Worm (Caenorhabditis elegans): ENCODE results near the gene C06E1.9.

Gene C06E1.9

DNA sequence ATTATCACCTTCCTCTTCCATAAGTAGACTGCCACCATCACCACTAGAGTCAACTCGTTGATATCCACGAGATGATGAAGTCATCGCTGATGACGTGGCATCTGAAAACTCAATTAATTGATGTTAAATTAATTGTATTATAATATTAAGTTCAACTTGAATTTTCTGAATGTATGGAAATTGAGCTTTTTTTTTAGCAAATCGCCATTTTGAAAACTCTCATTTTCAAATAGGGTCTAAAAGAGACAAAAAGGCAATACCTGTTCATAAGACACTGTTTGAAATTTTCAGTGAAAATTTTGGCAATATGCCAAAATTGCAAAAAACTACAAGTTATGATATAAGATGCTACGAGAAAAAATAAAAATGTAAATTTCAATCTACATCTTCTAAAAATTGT lies 34.1 kb upstream of the C06E1.9 start, which contains the start of gene twk-7:
Gene twk-7 (minus strand): TSS at position 101 of the 400 bp plus-strand sequence.
- no peak for TF ChIP-seq pqm-1 (tag; optimal IDR thresholded peaks at IDR 0.05)
- TF ChIP-seq elt-3 (tag; optimal IDR thresholded peaks at IDR 0.05), result no peak
- TF ChIP-seq fkh-10 (GFP tag; optimal IDR thresholded peaks at IDR 0.05), result no peak
- TF ChIP-seq ces-1 (GFP tag; optimal IDR thresholded peaks at IDR 0.05), result no peak
- no peak for TF ChIP-seq unc-98 (GFP tag; IDR thresholded peaks at IDR 0.05)
- no peak for TF ChIP-seq lir-3 (tag; optimal IDR thresholded peaks at IDR 0.05; ENCODE audit: poor library complexity)
- no peak for TF ChIP-seq Y116A8C.19 (tag; optimal IDR thresholded peaks at IDR 0.05; ENCODE audit: borderline replicate concordance)
- TF ChIP-seq nhr-237 (tag; optimal IDR thresholded peaks at IDR 0.05), result no peak
- TF ChIP-seq ets-5 (GFP tag; IDR thresholded peaks at IDR 0.05), result no peak
- no peak for TF ChIP-seq nhr-20 (tag; optimal IDR thresholded peaks at IDR 0.05)
- TF ChIP-seq lin-15B (tag; optimal IDR thresholded peaks at IDR 0.05), result no peak
- TF ChIP-seq rnt-1 (tag; optimal IDR thresholded peaks at IDR 0.05), result no peak
- no peak for TF ChIP-seq efl-1 (optimal IDR thresholded peaks at IDR 0.05)
- no peak for TF ChIP-seq efl-1 (GFP tag; optimal IDR thresholded peaks at IDR 0.05 in 1 of 2)
- no peak for TF ChIP-seq ztf-4 (tag; optimal IDR thresholded peaks at IDR 0.05)
- TF ChIP-seq nhr-19 (GFP tag; conservative IDR thresholded peaks at IDR 0.05), result no peak
- no peak for TF ChIP-seq nhr-47 (tag; optimal IDR thresholded peaks at IDR 0.05)

DNA sequence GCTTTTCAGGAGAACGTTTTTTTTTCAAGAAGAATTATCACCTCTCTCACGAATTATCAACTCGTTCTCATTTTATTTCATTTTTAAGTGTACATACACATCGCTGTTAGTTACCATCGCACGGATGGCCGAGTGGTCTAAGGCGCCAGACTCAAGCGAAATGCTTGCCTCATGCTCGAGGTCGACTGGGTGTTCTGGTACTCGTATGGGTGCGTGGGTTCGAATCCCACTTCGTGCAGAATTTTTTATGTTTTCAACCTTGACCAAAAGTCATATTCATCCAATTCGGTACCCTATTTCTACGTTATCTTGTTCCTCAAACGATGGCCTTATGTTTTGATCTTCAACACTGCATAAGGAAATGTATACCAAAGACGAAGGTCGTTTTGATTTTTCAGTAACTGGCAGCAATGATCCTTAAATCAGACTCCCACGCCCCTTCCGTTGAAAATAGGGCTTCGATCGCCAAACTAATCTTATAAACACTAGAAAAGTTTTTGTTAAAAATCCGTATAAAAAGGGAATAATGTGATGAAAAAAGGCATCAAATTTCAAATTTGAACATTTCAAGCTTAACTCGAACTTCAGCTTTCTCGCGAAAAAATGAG lies 29.7 kb upstream of the C06E1.9 start, which contains the start of gene fip-1:
Gene fip-1 (plus strand): TSS at position 558 of the 608 bp plus-strand sequence.
- TF ChIP-seq efl-1 (optimal IDR thresholded peaks at IDR 0.05) (no peak), efl-1 (GFP tag; optimal IDR thresholded peaks at IDR 0.05 in 1 of 2) (peak in 1 of 2 experiments; percentile 87), nhr-71 (tag; optimal IDR thresholded peaks at IDR 0.05) (peak; percentile 22), mab-9 (GFP tag; IDR thresholded peaks at IDR 0.05) (no peak), C34B4.2 (tag; optimal IDR thresholded peaks at IDR 0.05) (no peak), hlh-17 (GFP tag; optimal IDR thresholded peaks at IDR 0.05; ENCODE audit: borderline replicate concordance) (no peak), aha-1 (tag; optimal IDR thresholded peaks at IDR 0.05) (no peak), mep-1 (tag; optimal IDR thresholded peaks at IDR 0.05) (no peak), snu-23 (GFP tag; optimal IDR thresholded peaks at IDR 0.05) (peak; percentile 0), pag-3 (tag; optimal IDR thresholded peaks at IDR 0.05; ENCODE audit: borderline replicate concordance, insufficient read depth) (no peak), lin-35 (GFP tag; optimal IDR thresholded peaks at IDR 0.05) (peak in 1 of 2 experiments; percentile 29)

DNA sequence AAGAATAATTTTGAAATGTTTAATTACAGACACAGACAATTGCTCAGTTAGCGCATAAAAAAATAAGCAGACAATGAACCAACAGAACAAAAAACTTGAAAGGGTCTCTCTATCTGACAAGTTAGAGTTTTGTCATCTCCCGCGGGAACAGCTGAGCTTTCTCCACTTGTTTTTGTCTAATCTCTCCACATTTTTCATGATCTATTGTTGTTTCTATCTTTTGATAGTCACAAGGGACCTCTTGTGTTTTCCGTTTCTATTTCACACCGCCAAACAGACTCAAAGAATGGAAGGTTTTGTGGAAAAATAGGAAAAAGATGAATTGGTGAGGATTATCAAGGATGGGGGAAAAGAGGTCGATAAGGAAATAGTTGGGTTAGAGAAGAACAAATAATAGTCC lies 27.2 kb upstream of the C06E1.9 start:
- TF ChIP-seq lsy-2 (tag; optimal IDR thresholded peaks at IDR 0.05) (peak in 1 of 2 experiments; percentile 46), nhr-71 (tag; optimal IDR thresholded peaks at IDR 0.05) (peak; percentile 42), rnt-1 (tag; optimal IDR thresholded peaks at IDR 0.05) (peak; percentile 61), nhr-20 (tag; optimal IDR thresholded peaks at IDR 0.05) (no peak), lin-14 (GFP tag; optimal IDR thresholded peaks at IDR 0.05) (peak; percentile 73), efl-3 (GFP tag; optimal IDR thresholded peaks at IDR 0.05) (no peak), mep-1 (tag; optimal IDR thresholded peaks at IDR 0.05) (no peak)

DNA sequence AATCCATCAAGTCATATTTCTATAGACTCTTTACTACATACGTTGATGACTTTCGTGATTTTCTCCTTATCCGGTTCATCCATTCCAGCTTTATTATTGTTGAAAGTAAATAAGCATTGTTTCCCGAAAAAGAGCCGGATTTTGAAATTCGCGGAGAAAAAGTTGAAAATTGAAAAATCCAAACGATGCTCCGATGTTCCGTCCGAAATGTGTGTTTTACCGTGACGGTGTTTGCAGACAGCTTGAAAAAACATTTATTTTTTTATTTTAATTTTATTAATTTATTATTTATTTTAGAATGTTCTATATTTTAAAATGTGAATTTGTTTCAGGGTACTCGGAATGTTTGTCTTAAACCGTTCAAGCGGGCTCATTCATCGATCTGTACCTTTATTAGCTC lies 21.2 kb upstream of the C06E1.9 start, which contains the start of gene dnj-10:
Gene dnj-10 (plus strand): TSS at position 333 of the 400 bp plus-strand sequence.
- TF ChIP-seq egl-13 (tag; optimal IDR thresholded peaks at IDR 0.05) (peak; percentile 21), nhr-77 (tag; optimal IDR thresholded peaks at IDR 0.05) (no peak), blmp-1 (tag; optimal IDR thresholded peaks at IDR 0.05) (peak; percentile 67), alr-1 (tag; optimal IDR thresholded peaks at IDR 0.05; ENCODE audit: borderline replicate concordance) (no peak), mef-2 (tag; optimal IDR thresholded peaks at IDR 0.05) (no peak), swsn-7 (tag; optimal IDR thresholded peaks at IDR 0.05) (peak; percentile 62), ceh-90 (tag; optimal IDR thresholded peaks at IDR 0.05) (peak; percentile 9), irx-1 (tag; optimal IDR thresholded peaks at IDR 0.05) (peak; percentile 57), unc-86 (tag; optimal IDR thresholded peaks at IDR 0.05) (peak; percentile 54), lin-13 (GFP tag; optimal IDR thresholded peaks at IDR 0.05) (no peak), elt-2 (tag; optimal IDR thresholded peaks at IDR 0.05) (no peak), nhr-20 (tag; optimal IDR thresholded peaks at IDR 0.05) (peak; percentile 64), elt-3 (tag; optimal IDR thresholded peaks at IDR 0.05) (peak in 1 of 6 experiments; percentile 31), F16B12.6 (tag; optimal IDR thresholded peaks at IDR 0.05) (peak; percentile 87), nhr-12 (tag; optimal IDR thresholded peaks at IDR 0.05) (no peak), sox-4 (tag; optimal IDR thresholded peaks at IDR 0.05) (no peak), zip-4 (GFP tag; optimal IDR thresholded peaks at IDR 0.05) (no peak), nhr-85 (tag) (peak; percentile 73), sptf-1 (tag; optimal IDR thresholded peaks at IDR 0.05) (no peak), C04F5.9 (tag; optimal IDR thresholded peaks at IDR 0.05) (no peak), ama-1 (optimal IDR thresholded peaks at IDR 0.05) (no peak)

All from whole organism, L1 larva.